Worm (Caenorhabditis elegans) whole organism, L2 larva: ENCODE data around the gene degt-1.

Experiments
- lin-13 ChIP-seq: fragments of 150-350 bp; optimal IDR thresholded peaks from 2 replicates; lab custom pipeline; 2014; ENCODE audit warnings: missing biosample characterization, missing genetic modification reagents, missing genetic modification characterization
- mab-5 ChIP-seq: fragments of 150-350 bp; optimal IDR thresholded peaks from 2 replicates; lab custom pipeline; 2014; ENCODE audit warnings: missing biosample characterization, missing genetic modification characterization
- nhr-11 ChIP-seq: fragments of 150-350 bp; optimal IDR thresholded peaks from 2 replicates; lab custom pipeline; 2014; ENCODE audit warnings: missing biosample characterization, missing genetic modification characterization
- nhr-21 ChIP-seq: fragments of 150-350 bp; optimal IDR thresholded peaks from 2 replicates; lab custom pipeline; 2014; ENCODE audit warnings: missing biosample characterization, missing genetic modification characterization

ce11 chrV:10578226-10578625 lies 38.1 kb downstream of the degt-1 start, which contains the start of gene mics-1:
- no peak for TF ChIP-seq nhr-21
- no peak for TF ChIP-seq lin-13 (GFP tag; lab: Kevin White, UChicago)
- TF ChIP-seq mab-5 (tag; lab: Kevin White, UChicago) = no peak
- no peak for TF ChIP-seq nhr-11 (tag; lab: Kevin White, UChicago)
